Worm (Caenorhabditis elegans) whole organism, L1 larva: ENCODE results near the gene cdh-7.
A peak's percentile ranks its signal among the peaks of the same experiment; 100 is the strongest.

Experiments used
- C34B4.2 ChIP-seq: sonication (generic microtip); optimal IDR thresholded peaks from 2 replicates; lab custom pipeline; 2017; ENCODE audit warnings: mild to moderate bottlenecking, missing genetic modification characterization, missing compliant biosample characterization
- F16B12.6 ChIP-seq: fragments of 150-350 bp; optimal IDR thresholded peaks from 2 replicates; lab custom pipeline; 2014; ENCODE audit warnings: missing biosample characterization, missing genetic modification characterization
- aly-2 ChIP-seq: fragments of 150-350 bp; optimal IDR thresholded peaks from 2 replicates; lab custom pipeline; 2014; ENCODE audit warnings: missing biosample characterization, missing genetic modification characterization
- blmp-1 ChIP-seq: fragments of 150-350 bp; optimal IDR thresholded peaks from 2 replicates; lab custom pipeline; 2014; ENCODE audit warnings: missing biosample characterization, missing genetic modification characterization
- ceh-82 ChIP-seq, 3 experiments: fragments of 150-350 bp in 1 of 3; sonication (generic microtip) in 2 of 3; optimal IDR thresholded peaks; 2 replicates each; lab custom pipeline; 2014 to 2017; ENCODE audit warnings: missing biosample characterization in 3 of 3, missing genetic modification characterization in 3 of 3
- ces-1 ChIP-seq: fragments of 150-350 bp; optimal IDR thresholded peaks from 2 replicates; lab custom pipeline; 2014; ENCODE audit warnings: missing biosample characterization, missing genetic modification reagents, missing genetic modification characterization
- dpl-1 ChIP-seq, 3 experiments: fragments of 150-350 bp in 2 of 3; sonication (generic microtip) in 1 of 3; optimal IDR thresholded peaks; 2 replicates each; lab custom pipeline; 2014 to 2017; ENCODE audit warnings: missing biosample characterization in 3 of 3, missing genetic modification characterization in 3 of 3, missing genetic modification reagents in 3 of 3
- efl-1 ChIP-seq, 4 experiments: fragments of 150-350 bp; optimal IDR thresholded peaks in 3 of 4; peaks in 1 of 4; 1 replicate in 1 of 4; 2 replicates in 3 of 4; lab custom pipeline; 2014; ENCODE audit warnings: missing biosample characterization in 2 of 4, missing genetic modification characterization in 2 of 4, missing genetic modification reagents in 2 of 4
- efl-3 ChIP-seq: fragments of 200-800 bp; sonication (Bioruptor generic); optimal IDR thresholded peaks from 2 replicates; lab custom pipeline; 2018; ENCODE audit warnings: mild to moderate bottlenecking, missing genetic modification characterization, missing compliant biosample characterization
- egl-13 ChIP-seq: sonication (generic microtip); optimal IDR thresholded peaks from 2 replicates; lab custom pipeline; 2016; ENCODE audit warnings: missing genotype, missing genetic modification reagents, missing genetic modification characterization, missing compliant biosample characterization
- egl-27 ChIP-seq, 2 experiments: fragments of 150-350 bp in 1 of 2; sonication (generic microtip); optimal IDR thresholded peaks; 3 replicates each; lab custom pipeline; 2017 to 2018; ENCODE audit warnings: missing biosample characterization in 2 of 2, missing genetic modification characterization in 2 of 2, missing genetic modification reagents in 2 of 2
- elt-2 ChIP-seq: sonication (generic microtip); optimal IDR thresholded peaks from 2 replicates; lab custom pipeline; 2016; ENCODE audit warnings: missing genetic modification characterization, mild to moderate bottlenecking, inconsistent platforms, missing compliant biosample characterization, missing genetic modification reagents
- fkh-4 ChIP-seq: sonication (generic microtip); optimal IDR thresholded peaks from 2 replicates; lab custom pipeline; 2016; ENCODE audit warnings: missing compliant biosample characterization, missing genetic modification characterization, borderline replicate concordance
- fkh-8 ChIP-seq: sonication (generic microtip); optimal IDR thresholded peaks from 2 replicates; lab custom pipeline; 2016; ENCODE audit warnings: mild to moderate bottlenecking, missing genetic modification characterization, missing compliant biosample characterization
- irx-1 ChIP-seq: sonication (generic microtip); optimal IDR thresholded peaks from 2 replicates; lab custom pipeline; 2016; ENCODE audit warnings: missing genetic modification characterization, missing compliant biosample characterization
- lin-14 ChIP-seq: fragments of 200-800 bp; sonication (Bioruptor generic); optimal IDR thresholded peaks from 2 replicates; lab custom pipeline; 2018; ENCODE audit warnings: mild to moderate bottlenecking, missing genetic modification characterization, moderate library complexity, missing compliant biosample characterization
- lin-15B ChIP-seq: fragments of 150-350 bp; sonication (generic microtip); optimal IDR thresholded peaks from 3 replicates; lab custom pipeline; 2014; ENCODE audit warnings: missing biosample characterization, missing genetic modification characterization
- lin-35 ChIP-seq, 2 experiments: fragments of 150-350 bp; optimal IDR thresholded peaks; 2 replicates each; lab custom pipeline; 2014; ENCODE audit warnings: missing biosample characterization in 2 of 2, missing genetic modification characterization in 2 of 2, missing genetic modification reagents in 2 of 2
- lin-39 ChIP-seq: fragments of 150-350 bp; optimal IDR thresholded peaks from 2 replicates; lab custom pipeline; 2014; ENCODE audit warnings: missing biosample characterization, missing genetic modification reagents, missing genetic modification characterization
- lsy-2 ChIP-seq, 2 experiments: fragments of 150-350 bp; optimal IDR thresholded peaks; 2 replicates each; lab custom pipeline; 2014; ENCODE audit warnings: missing biosample characterization in 2 of 2, missing genetic modification characterization in 2 of 2
- mep-1 ChIP-seq: fragments of 150-350 bp; optimal IDR thresholded peaks from 2 replicates; lab custom pipeline; 2014; ENCODE audit warnings: missing biosample characterization, missing genetic modification characterization
- nhr-11 ChIP-seq: fragments of 150-350 bp; optimal IDR thresholded peaks from 2 replicates; lab custom pipeline; 2014; ENCODE audit warnings: missing biosample characterization, missing genetic modification characterization
- nhr-20 ChIP-seq: sonication (generic microtip); optimal IDR thresholded peaks from 2 replicates; lab custom pipeline; 2016; ENCODE audit warnings: mild to moderate bottlenecking, missing genetic modification characterization, missing compliant biosample characterization
- nhr-71 ChIP-seq: sonication (generic microtip); optimal IDR thresholded peaks from 2 replicates; lab custom pipeline; 2016; ENCODE audit warnings: mild to moderate bottlenecking, missing genetic modification characterization, moderate library complexity, missing compliant biosample characterization
- nhr-85 ChIP-seq: sonication (generic microtip); peaks from one replicate; lab custom pipeline; 2016; ENCODE audit warnings: missing genetic modification characterization, inconsistent platforms, missing compliant biosample characterization
- nhr-90 ChIP-seq: sonication (generic microtip); optimal IDR thresholded peaks from 2 replicates; lab custom pipeline; 2016; ENCODE audit warnings: mild to moderate bottlenecking, missing genetic modification characterization, missing compliant biosample characterization; ENCODE audit not compliant: poor library complexity
- pag-3 ChIP-seq: sonication (generic microtip); optimal IDR thresholded peaks from 2 replicates; lab custom pipeline; 2017; ENCODE audit warnings: missing genetic modification characterization, mild to moderate bottlenecking, missing compliant biosample characterization, antibody characterized with exemption, borderline replicate concordance; ENCODE audit not compliant: insufficient read depth
- pqm-1 ChIP-seq: sonication (generic microtip); optimal IDR thresholded peaks from 3 replicates; lab custom pipeline; 2017; ENCODE audit warnings: missing biosample characterization, missing genetic modification characterization
- rnt-1 ChIP-seq: sonication (generic microtip); optimal IDR thresholded peaks from 2 replicates; lab custom pipeline; 2016; ENCODE audit warnings: mild to moderate bottlenecking, missing genetic modification characterization, moderate library complexity, missing compliant biosample characterization
- skn-1 ChIP-seq: fragments of 150-350 bp; optimal IDR thresholded peaks from 2 replicates; lab custom pipeline; 2014; ENCODE audit warnings: missing biosample characterization, missing genetic modification characterization
- snpc-4 ChIP-seq: fragments of 150-350 bp; optimal IDR thresholded peaks from 2 replicates; lab custom pipeline; 2014; ENCODE audit warnings: missing biosample characterization, missing genetic modification characterization
- sox-4 ChIP-seq: sonication (generic microtip); optimal IDR thresholded peaks from 2 replicates; lab custom pipeline; 2016; ENCODE audit warnings: missing genetic modification characterization, missing compliant biosample characterization
- sup-37 ChIP-seq: fragments of 200-800 bp; sonication (Bioruptor generic); optimal IDR thresholded peaks from 2 replicates; lab custom pipeline; 2018; ENCODE audit warnings: mild to moderate bottlenecking, missing genetic modification characterization, missing compliant biosample characterization
- tbx-2 ChIP-seq: sonication (generic microtip); optimal IDR thresholded peaks from 2 replicates; lab custom pipeline; 2016; ENCODE audit warnings: missing genetic modification characterization, missing compliant biosample characterization
- unc-130 ChIP-seq: fragments of 150-350 bp; optimal IDR thresholded peaks from 2 replicates; lab custom pipeline; 2017; ENCODE audit warnings: missing biosample characterization, missing genetic modification characterization, inconsistent platforms
- vab-15 ChIP-seq: sonication (generic microtip); optimal IDR thresholded peaks from 2 replicates; lab custom pipeline; 2017; ENCODE audit warnings: missing genotype, mild to moderate bottlenecking, missing genetic modification characterization, missing compliant biosample characterization
- xbp-1 ChIP-seq: sonication (generic microtip); optimal IDR thresholded peaks from 2 replicates; lab custom pipeline; 2016; ENCODE audit warnings: missing genetic modification characterization, missing compliant biosample characterization
- zag-1 ChIP-seq: fragments of 150-350 bp; optimal IDR thresholded peaks from 2 replicates; lab custom pipeline; 2014; ENCODE audit warnings: missing biosample characterization, missing genetic modification characterization
- zip-4 ChIP-seq: fragments of 200-800 bp; sonication (Bioruptor generic); optimal IDR thresholded peaks from 2 replicates; lab custom pipeline; 2018; ENCODE audit warnings: mild to moderate bottlenecking, missing genetic modification characterization, moderate library complexity, missing compliant biosample characterization
- ztf-11 ChIP-seq, 2 experiments: sonication (generic microtip); optimal IDR thresholded peaks; 2 replicates each; lab custom pipeline; 2016 to 2017; ENCODE audit warnings: missing genetic modification characterization in 2 of 2, missing biosample characterization in 1 of 2, missing compliant biosample characterization in 1 of 2
- ztf-4 ChIP-seq: fragments of 150-350 bp; optimal IDR thresholded peaks from 2 replicates; lab custom pipeline; 2014; ENCODE audit warnings: missing biosample characterization, missing genetic modification characterization

Gene cdh-7

DNA sequence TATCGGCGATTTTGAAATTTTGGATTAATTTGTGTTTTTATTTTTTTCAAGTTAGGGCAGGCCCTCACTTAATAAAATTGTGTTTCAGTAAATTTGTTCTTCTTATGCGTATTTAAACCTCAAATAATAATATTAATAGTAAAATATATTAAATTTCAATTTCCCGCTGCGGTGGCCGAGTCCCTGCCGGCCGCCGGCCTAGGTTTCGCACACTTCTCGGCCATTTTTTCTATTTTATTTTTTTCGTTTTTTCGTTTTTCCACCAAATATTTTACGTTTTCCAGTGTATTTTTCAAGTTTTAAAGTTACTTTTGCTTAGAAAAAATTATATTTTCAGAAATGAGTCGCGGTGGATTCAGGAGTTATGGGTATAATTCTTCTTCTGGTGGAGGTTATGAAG, 13.9 kb downstream of the cdh-7 start, which contains the start of gene rbm-28 (continued):
- TF ChIP-seq tbx-2 (tag; lab: Kevin White, UChicago): peak; percentile 48
- TF ChIP-seq zag-1 (tag; lab: Kevin White, UChicago): no peak
- TF ChIP-seq fkh-4: peak; percentile 21
- TF ChIP-seq lin-14: no peak
- no peak for TF ChIP-seq pqm-1
- TF ChIP-seq nhr-20: peak; percentile 25
- TF ChIP-seq egl-27 (tag; optimal IDR thresholded peaks at IDR 0.05; lab: Kevin White, UChicago): no peak
- no peak for TF ChIP-seq aly-2
- peak; percentile 31 for TF ChIP-seq egl-13 (tag; lab: Kevin White, UChicago)
- TF ChIP-seq nhr-71 (tag; lab: Kevin White, UChicago): peak; percentile 60
- TF ChIP-seq nhr-85 (tag; lab: Kevin White, UChicago): peak; percentile 74
- TF ChIP-seq snpc-4 (tag; lab: Kevin White, UChicago): peak; percentile 37
- TF ChIP-seq efl-3: no peak
- peak; percentile 76 to 88 (median 77) for TF ChIP-seq dpl-1 (GFP tag; optimal IDR thresholded peaks at IDR 0.05; lab: Kevin White, UChicago)
- peak; percentile 36 for TF ChIP-seq fkh-8 (tag; lab: Kevin White, UChicago)
- TF ChIP-seq skn-1 (tag; lab: Kevin White, UChicago): peak; percentile 41
- TF ChIP-seq rnt-1 (tag; lab: Kevin White, UChicago): no peak
- peak; percentile 33 to 82 for TF ChIP-seq efl-1 (optimal IDR thresholded peaks at IDR 0.05; lab: Kevin White, UChicago)
- TF ChIP-seq efl-1 (GFP tag; optimal IDR thresholded peaks at IDR 0.05 in 1 of 2; lab: Kevin White, UChicago): peak; percentile 88 to 98
- TF ChIP-seq pag-3 (tag; lab: Kevin White, UChicago): no peak
- peak; percentile 57 for TF ChIP-seq nhr-90 (tag; lab: Kevin White, UChicago)
- TF ChIP-seq ces-1: no peak
- TF ChIP-seq lin-15B (tag; lab: Kevin White, UChicago): no peak
- TF ChIP-seq mep-1 (tag; lab: Kevin White, UChicago): peak; percentile 54
- TF ChIP-seq xbp-1 (tag; lab: Kevin White, UChicago): peak; percentile 34
- TF ChIP-seq lsy-2 (tag; optimal IDR thresholded peaks at IDR 0.05; lab: Kevin White, UChicago): peak in 1 of 2 experiments; percentile 37
- no peak for TF ChIP-seq lin-39
- peak; percentile 53 for TF ChIP-seq blmp-1
- TF ChIP-seq vab-15 (tag; lab: Kevin White, UChicago): no peak
- TF ChIP-seq nhr-11 (tag; lab: Kevin White, UChicago): no peak
- TF ChIP-seq irx-1: peak; percentile 47
- TF ChIP-seq ztf-11 (tag; optimal IDR thresholded peaks at IDR 0.05; lab: Kevin White, UChicago): peak in 1 of 2 experiments; percentile 42
- no peak for TF ChIP-seq F16B12.6 (tag; lab: Kevin White, UChicago)
- peak; percentile 8 for TF ChIP-seq sox-4 (tag; lab: Kevin White, UChicago)
- TF ChIP-seq zip-4 (GFP tag; lab: Kevin White, UChicago): no peak

DNA sequence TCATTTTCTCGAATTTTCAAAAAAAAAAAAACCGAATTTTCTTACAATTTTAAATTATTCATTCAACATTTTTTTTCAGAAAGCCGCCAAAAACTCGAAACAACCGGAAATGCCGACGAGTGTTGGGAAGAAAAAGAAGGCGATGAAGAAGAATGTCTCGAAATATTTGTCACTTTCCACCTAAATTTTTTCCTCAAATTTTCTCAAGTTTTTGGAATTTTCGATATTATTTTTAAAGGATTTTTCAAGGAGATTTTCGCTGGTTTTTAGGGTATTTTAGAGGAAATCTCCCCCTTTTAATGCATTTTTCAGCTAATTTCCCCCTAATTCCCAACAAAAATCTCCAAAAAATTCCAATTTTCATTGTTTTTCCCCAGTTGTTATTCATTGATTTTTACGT, 23.1 kb downstream of the cdh-7 start:
- no peak for TF ChIP-seq nhr-71 (tag; lab: Kevin White, UChicago)
- TF ChIP-seq, all 84 proteins: peak for 0

DNA sequence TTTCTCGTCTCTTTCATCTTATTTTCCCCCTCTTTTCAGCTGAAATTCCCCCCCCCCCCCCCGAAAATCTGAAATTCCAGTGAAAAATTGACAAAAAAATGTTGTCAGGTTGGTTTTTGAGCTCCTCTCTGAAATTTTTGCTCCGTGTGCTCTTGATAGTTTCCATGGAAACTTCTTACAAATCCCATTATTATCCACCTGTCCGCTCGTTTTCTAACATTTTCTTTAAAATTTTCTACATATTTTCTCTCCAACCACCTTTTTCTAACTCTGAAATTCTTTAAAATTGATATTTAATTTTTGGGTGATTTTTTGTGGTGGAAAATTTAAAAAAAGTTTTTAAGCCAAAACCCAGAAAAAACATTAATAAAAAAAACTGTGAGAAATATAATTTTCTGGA, 23.6 kb downstream of the cdh-7 start, which contains the start of gene gpx-2:
Gene gpx-2, plus strand, starts transcription at position 99 of the 400 bp plus-strand sequence.
- TF ChIP-seq unc-130 (tag; lab: Kevin White, UChicago) (no peak), nhr-85 (tag; lab: Kevin White, UChicago) (peak; percentile 34), egl-27 (tag; optimal IDR thresholded peaks at IDR 0.05; lab: Kevin White, UChicago) (no peak), fkh-4 (no peak), sup-37 (GFP tag; lab: Kevin White, UChicago) (no peak), ceh-82 (tag; optimal IDR thresholded peaks at IDR 0.05; lab: Kevin White, UChicago) (no peak), ztf-4 (tag; lab: Kevin White, UChicago) (no peak), C34B4.2 (no peak), lin-35 (GFP tag; optimal IDR thresholded peaks at IDR 0.05; lab: Kevin White, UChicago) (no peak), elt-2 (peak; percentile 11)
